4 worm cellular contexts compared by ENCODE assay signal in genomic region chrII:7968393-7968792, ce11.
TF ChIP-seq lines count a peak whose summit lies in the region.

No protein-coding gene starts in this region.

TF ChIP-seq in whole organism, L1 larva, 84 proteins besides CTCF, POLR2A, EP300 and RAD21:
- TF ChIP-seq elt-2 (tag; optimal IDR thresholded peaks at IDR 0.05; lab: Kevin White, UChicago) (no peak), nhr-47 (tag; optimal IDR thresholded peaks at IDR 0.05; lab: Kevin White, UChicago) (peak; percentile 45), pqm-1 (tag; optimal IDR thresholded peaks at IDR 0.05; lab: Kevin White, UChicago) (no peak), lin-14 (GFP tag; optimal IDR thresholded peaks at IDR 0.05; lab: Kevin White, UChicago) (no peak), fkh-10 (GFP tag; optimal IDR thresholded peaks at IDR 0.05; lab: Kevin White, UChicago) (no peak), dpl-1 (GFP tag; optimal IDR thresholded peaks at IDR 0.05; lab: Kevin White, UChicago) (no peak), fkh-8 (tag; optimal IDR thresholded peaks at IDR 0.05; lab: Kevin White, UChicago) (peak; percentile 9), egl-27 (tag; optimal IDR thresholded peaks at IDR 0.05; lab: Kevin White, UChicago) (no peak), ceh-90 (tag; optimal IDR thresholded peaks at IDR 0.05; lab: Kevin White, UChicago) (no peak), xbp-1 (tag; optimal IDR thresholded peaks at IDR 0.05; lab: Kevin White, UChicago) (no peak), nhr-71 (tag; optimal IDR thresholded peaks at IDR 0.05; lab: Kevin White, UChicago) (peak; percentile 39), pag-3 (tag; optimal IDR thresholded peaks at IDR 0.05; lab: Kevin White, UChicago; ENCODE audit: borderline replicate concordance, insufficient read depth) (no peak), ets-5 (GFP tag; IDR thresholded peaks at IDR 0.05; lab: Robert Waterston, UW) (no peak), zip-4 (GFP tag; optimal IDR thresholded peaks at IDR 0.05; lab: Kevin White, UChicago) (no peak)

TF ChIP-seq in whole organism, L2 larva, 48 proteins besides CTCF, POLR2A, EP300 and RAD21:
- TF ChIP-seq C34F6.9 (tag; optimal IDR thresholded peaks at IDR 0.05; lab: Kevin White, UChicago) (peak; percentile 8), F13H6.1 (tag; optimal IDR thresholded peaks at IDR 0.05; lab: Kevin White, UChicago) (no peak)

TF ChIP-seq in whole organism, late embryonic, 69 proteins besides CTCF, POLR2A, EP300 and RAD21:
- TF ChIP-seq unc-42 (tag; optimal IDR thresholded peaks at IDR 0.05; lab: Kevin White, UChicago) (peak; percentile 50), ceh-19 (GFP tag; optimal IDR thresholded peaks at IDR 0.05; lab: Kevin White, UChicago) (no peak)

TF ChIP-seq in whole organism, mixed stage, embryonic, 35 proteins besides CTCF, POLR2A, EP300 and RAD21:
- TF ChIP-seq snpc-4 (tag; optimal IDR thresholded peaks at IDR 0.05; lab: Kevin White, UChicago) (no peak), ces-1 (GFP tag; optimal IDR thresholded peaks at IDR 0.05; lab: Kevin White, UChicago) (peak; percentile 69)
